Worm (Caenorhabditis elegans) whole organism, L1 larva: Measurements from ENCODE around the gene C25F9.16.
A peak's percentile ranks its signal among the peaks of the same experiment; 100 is the strongest.

ENCODE experiments used
- C34B4.2 ChIP-seq: sonication (generic microtip); optimal IDR thresholded peaks from 2 replicates; lab custom pipeline; 2017; ENCODE audit warnings: mild to moderate bottlenecking, missing genetic modification characterization, missing compliant biosample characterization
- F16B12.6 ChIP-seq: fragments of 150-350 bp; optimal IDR thresholded peaks from 2 replicates; lab custom pipeline; 2014; ENCODE audit warnings: missing biosample characterization, missing genetic modification characterization
- Y116A8C.19 ChIP-seq: sonication (generic microtip); optimal IDR thresholded peaks from 2 replicates; lab custom pipeline; 2016; ENCODE audit warnings: missing compliant biosample characterization, missing genetic modification characterization, borderline replicate concordance
- aha-1 ChIP-seq: fragments of 150-350 bp; optimal IDR thresholded peaks from 2 replicates; lab custom pipeline; 2014; ENCODE audit warnings: missing biosample characterization, missing genetic modification characterization
- aly-2 ChIP-seq: fragments of 150-350 bp; optimal IDR thresholded peaks from 2 replicates; lab custom pipeline; 2014; ENCODE audit warnings: missing biosample characterization, missing genetic modification characterization
- blmp-1 ChIP-seq: fragments of 150-350 bp; optimal IDR thresholded peaks from 2 replicates; lab custom pipeline; 2014; ENCODE audit warnings: missing biosample characterization, missing genetic modification characterization
- ceh-63 ChIP-seq: fragments of 200-800 bp; sonication (Bioruptor generic); optimal IDR thresholded peaks from 2 replicates; lab custom pipeline; 2018; ENCODE audit warnings: mild to moderate bottlenecking, missing genetic modification characterization, missing compliant biosample characterization
- ceh-82 ChIP-seq, 3 experiments: fragments of 150-350 bp in 1 of 3; sonication (generic microtip) in 2 of 3; optimal IDR thresholded peaks; 2 replicates each; lab custom pipeline; 2014 to 2017; ENCODE audit warnings: missing biosample characterization in 3 of 3, missing genetic modification characterization in 3 of 3
- ceh-88 ChIP-seq: fragments of 200-800 bp; sonication (Bioruptor generic); IDR thresholded peaks from 2 replicates; pipeline ENCODE4 v1.3.6; 2022; ENCODE audit warnings: missing genetic modification characterization, missing compliant biosample characterization
- ces-1 ChIP-seq: fragments of 150-350 bp; optimal IDR thresholded peaks from 2 replicates; lab custom pipeline; 2014; ENCODE audit warnings: missing biosample characterization, missing genetic modification reagents, missing genetic modification characterization
- dsc-1 ChIP-seq: sonication (generic microtip); optimal IDR thresholded peaks from 2 replicates; lab custom pipeline; 2016; ENCODE audit warnings: mild to moderate bottlenecking, missing genetic modification characterization, missing compliant biosample characterization
- egl-13 ChIP-seq: sonication (generic microtip); optimal IDR thresholded peaks from 2 replicates; lab custom pipeline; 2016; ENCODE audit warnings: missing genotype, missing genetic modification reagents, missing genetic modification characterization, missing compliant biosample characterization
- egl-27 ChIP-seq, 2 experiments: fragments of 150-350 bp in 1 of 2; sonication (generic microtip); optimal IDR thresholded peaks; 3 replicates each; lab custom pipeline; 2017 to 2018; ENCODE audit warnings: missing biosample characterization in 2 of 2, missing genetic modification characterization in 2 of 2, missing genetic modification reagents in 2 of 2
- elt-2 ChIP-seq: sonication (generic microtip); optimal IDR thresholded peaks from 2 replicates; lab custom pipeline; 2016; ENCODE audit warnings: missing genetic modification characterization, mild to moderate bottlenecking, inconsistent platforms, missing compliant biosample characterization, missing genetic modification reagents
- ets-5 ChIP-seq: fragments of 200-800 bp; sonication (Bioruptor generic); IDR thresholded peaks from 2 replicates; pipeline ENCODE4 v1.3.6; 2022; ENCODE audit warnings: missing genetic modification characterization, missing compliant biosample characterization
- fkh-10 ChIP-seq: sonication (generic microtip); optimal IDR thresholded peaks from 2 replicates; lab custom pipeline; 2017; ENCODE audit warnings: missing biosample characterization, missing genetic modification reagents, missing genetic modification characterization
- fkh-8 ChIP-seq: sonication (generic microtip); optimal IDR thresholded peaks from 2 replicates; lab custom pipeline; 2016; ENCODE audit warnings: mild to moderate bottlenecking, missing genetic modification characterization, missing compliant biosample characterization
- fos-1 ChIP-seq: fragments of 150-350 bp; optimal IDR thresholded peaks from 2 replicates; lab custom pipeline; 2014; ENCODE audit warnings: missing biosample characterization, missing genetic modification characterization
- grh-1 ChIP-seq: fragments of 200-800 bp; sonication (Bioruptor generic); IDR thresholded peaks from 2 replicates; pipeline ENCODE4 v1.3.6; 2022; ENCODE audit warnings: missing genetic modification reagents, missing genetic modification characterization, missing compliant biosample characterization
- hlh-17 ChIP-seq: fragments of 200-800 bp; sonication (Bioruptor generic); optimal IDR thresholded peaks from 2 replicates; lab custom pipeline; 2018; ENCODE audit warnings: missing genetic modification characterization, mild to moderate bottlenecking, missing compliant biosample characterization, moderate library complexity, borderline replicate concordance
- hlh-4 ChIP-seq: sonication (generic microtip); optimal IDR thresholded peaks from 2 replicates; lab custom pipeline; 2016; ENCODE audit warnings: mild to moderate bottlenecking, missing genetic modification characterization, missing compliant biosample characterization
- irx-1 ChIP-seq: sonication (generic microtip); optimal IDR thresholded peaks from 2 replicates; lab custom pipeline; 2016; ENCODE audit warnings: missing genetic modification characterization, missing compliant biosample characterization
- isw-1 ChIP-seq: fragments of 200-800 bp; sonication (Bioruptor generic); IDR thresholded peaks from 2 replicates; pipeline ENCODE4 v1.3.6; 2022; ENCODE audit warnings: missing genetic modification characterization, missing compliant biosample characterization
- lin-13 ChIP-seq: fragments of 150-350 bp; optimal IDR thresholded peaks from 2 replicates; lab custom pipeline; 2014; ENCODE audit warnings: missing biosample characterization, missing genetic modification reagents, missing genetic modification characterization
- lin-15B ChIP-seq: fragments of 150-350 bp; sonication (generic microtip); optimal IDR thresholded peaks from 3 replicates; lab custom pipeline; 2014; ENCODE audit warnings: missing biosample characterization, missing genetic modification characterization
- lin-35 ChIP-seq, 2 experiments: fragments of 150-350 bp; optimal IDR thresholded peaks; 2 replicates each; lab custom pipeline; 2014; ENCODE audit warnings: missing biosample characterization in 2 of 2, missing genetic modification characterization in 2 of 2, missing genetic modification reagents in 2 of 2
- lin-39 ChIP-seq: fragments of 150-350 bp; optimal IDR thresholded peaks from 2 replicates; lab custom pipeline; 2014; ENCODE audit warnings: missing biosample characterization, missing genetic modification reagents, missing genetic modification characterization
- lsy-2 ChIP-seq, 2 experiments: fragments of 150-350 bp; optimal IDR thresholded peaks; 2 replicates each; lab custom pipeline; 2014; ENCODE audit warnings: missing biosample characterization in 2 of 2, missing genetic modification characterization in 2 of 2
- mef-2 ChIP-seq: fragments of 150-350 bp; optimal IDR thresholded peaks from 2 replicates; lab custom pipeline; 2014; ENCODE audit warnings: missing biosample characterization, missing genetic modification characterization
- nhr-11 ChIP-seq: fragments of 150-350 bp; optimal IDR thresholded peaks from 2 replicates; lab custom pipeline; 2014; ENCODE audit warnings: missing biosample characterization, missing genetic modification characterization
- nhr-19 ChIP-seq: fragments of 200-800 bp; sonication (Bioruptor generic); conservative IDR thresholded peaks from 2 replicates; pipeline ENCODE4 v1.3.6; 2022; ENCODE audit warnings: missing genetic modification characterization, missing compliant biosample characterization
- nhr-20 ChIP-seq: sonication (generic microtip); optimal IDR thresholded peaks from 2 replicates; lab custom pipeline; 2016; ENCODE audit warnings: mild to moderate bottlenecking, missing genetic modification characterization, missing compliant biosample characterization
- nhr-28 ChIP-seq: fragments of 150-350 bp; optimal IDR thresholded peaks from 2 replicates; lab custom pipeline; 2014; ENCODE audit warnings: missing biosample characterization, missing genetic modification characterization
- nhr-47 ChIP-seq: sonication (generic microtip); optimal IDR thresholded peaks from 2 replicates; lab custom pipeline; 2016; ENCODE audit warnings: mild to moderate bottlenecking, missing genetic modification characterization, moderate library complexity, missing compliant biosample characterization
- nhr-76 ChIP-seq: sonication (generic microtip); optimal IDR thresholded peaks from 2 replicates; lab custom pipeline; 2017; ENCODE audit warnings: missing biosample characterization, missing genetic modification characterization
- nhr-84 ChIP-seq: sonication (generic microtip); optimal IDR thresholded peaks from 2 replicates; lab custom pipeline; 2017; ENCODE audit warnings: missing biosample characterization, missing genetic modification characterization
- nhr-90 ChIP-seq: sonication (generic microtip); optimal IDR thresholded peaks from 2 replicates; lab custom pipeline; 2016; ENCODE audit warnings: mild to moderate bottlenecking, missing genetic modification characterization, missing compliant biosample characterization; ENCODE audit not compliant: poor library complexity
- pax-3 ChIP-seq: fragments of 200-800 bp; sonication (Bioruptor generic); optimal IDR thresholded peaks from 2 replicates; lab custom pipeline; 2018; ENCODE audit warnings: mild to moderate bottlenecking, missing genetic modification characterization, moderate library complexity, missing compliant biosample characterization
- pqm-1 ChIP-seq: sonication (generic microtip); optimal IDR thresholded peaks from 3 replicates; lab custom pipeline; 2017; ENCODE audit warnings: missing biosample characterization, missing genetic modification characterization
- rnt-1 ChIP-seq: sonication (generic microtip); optimal IDR thresholded peaks from 2 replicates; lab custom pipeline; 2016; ENCODE audit warnings: mild to moderate bottlenecking, missing genetic modification characterization, moderate library complexity, missing compliant biosample characterization
- skn-1 ChIP-seq: fragments of 150-350 bp; optimal IDR thresholded peaks from 2 replicates; lab custom pipeline; 2014; ENCODE audit warnings: missing biosample characterization, missing genetic modification characterization
- snpc-4 ChIP-seq: fragments of 150-350 bp; optimal IDR thresholded peaks from 2 replicates; lab custom pipeline; 2014; ENCODE audit warnings: missing biosample characterization, missing genetic modification characterization
- snu-23 ChIP-seq: sonication (generic microtip); optimal IDR thresholded peaks from 2 replicates; lab custom pipeline; 2016; ENCODE audit warnings: missing genetic modification characterization, missing compliant biosample characterization
- sox-4 ChIP-seq: sonication (generic microtip); optimal IDR thresholded peaks from 2 replicates; lab custom pipeline; 2016; ENCODE audit warnings: missing genetic modification characterization, missing compliant biosample characterization
- sptf-1 ChIP-seq: fragments of 150-350 bp; optimal IDR thresholded peaks from 2 replicates; lab custom pipeline; 2014; ENCODE audit warnings: missing biosample characterization, missing genetic modification characterization
- sup-37 ChIP-seq: fragments of 200-800 bp; sonication (Bioruptor generic); optimal IDR thresholded peaks from 2 replicates; lab custom pipeline; 2018; ENCODE audit warnings: mild to moderate bottlenecking, missing genetic modification characterization, missing compliant biosample characterization
- swsn-7 ChIP-seq: sonication (generic microtip); optimal IDR thresholded peaks from 2 replicates; lab custom pipeline; 2016; ENCODE audit warnings: missing genetic modification characterization, missing compliant biosample characterization
- tbx-2 ChIP-seq: sonication (generic microtip); optimal IDR thresholded peaks from 2 replicates; lab custom pipeline; 2016; ENCODE audit warnings: missing genetic modification characterization, missing compliant biosample characterization
- unc-130 ChIP-seq: fragments of 150-350 bp; optimal IDR thresholded peaks from 2 replicates; lab custom pipeline; 2017; ENCODE audit warnings: missing biosample characterization, missing genetic modification characterization, inconsistent platforms
- unc-30 ChIP-seq: sonication (generic microtip); optimal IDR thresholded peaks from 2 replicates; lab custom pipeline; 2017; ENCODE audit warnings: missing biosample characterization, missing genetic modification characterization
- unc-86 ChIP-seq: sonication (generic microtip); optimal IDR thresholded peaks from 2 replicates; lab custom pipeline; 2016; ENCODE audit warnings: missing genetic modification characterization, missing compliant biosample characterization
- vab-15 ChIP-seq: sonication (generic microtip); optimal IDR thresholded peaks from 2 replicates; lab custom pipeline; 2017; ENCODE audit warnings: missing genotype, mild to moderate bottlenecking, missing genetic modification characterization, missing compliant biosample characterization
- zag-1 ChIP-seq: fragments of 150-350 bp; optimal IDR thresholded peaks from 2 replicates; lab custom pipeline; 2014; ENCODE audit warnings: missing biosample characterization, missing genetic modification characterization
- ztf-11 ChIP-seq, 2 experiments: sonication (generic microtip); optimal IDR thresholded peaks; 2 replicates each; lab custom pipeline; 2016 to 2017; ENCODE audit warnings: missing genetic modification characterization in 2 of 2, missing biosample characterization in 1 of 2, missing compliant biosample characterization in 1 of 2
- ztf-4 ChIP-seq: fragments of 150-350 bp; optimal IDR thresholded peaks from 2 replicates; lab custom pipeline; 2014; ENCODE audit warnings: missing biosample characterization, missing genetic modification characterization

Gene C25F9.16

DNA sequence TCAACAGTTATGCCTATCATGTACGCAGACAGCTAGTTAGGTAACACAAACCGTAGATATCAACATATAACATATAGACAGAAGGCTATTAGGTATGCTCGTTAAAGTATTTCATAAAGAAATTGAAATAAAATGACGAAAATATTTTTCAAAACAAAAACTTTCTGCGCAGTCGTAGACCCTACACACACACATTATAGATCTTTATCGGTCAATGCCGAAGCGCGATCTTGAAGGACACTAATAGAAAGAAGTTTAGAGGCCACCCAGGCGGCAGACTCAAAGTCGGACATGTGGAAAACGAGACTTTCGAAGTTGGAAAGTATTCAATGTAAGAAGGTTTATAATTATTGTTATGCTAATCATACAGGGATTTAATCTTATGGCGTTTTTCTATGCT, 5.3 kb upstream of the C25F9.16 start (continued):
- TF ChIP-seq ces-1 (GFP tag; lab: Kevin White, UChicago), result no peak
- TF ChIP-seq unc-30 (tag; lab: Kevin White, UChicago), result no peak
- no peak for TF ChIP-seq nhr-11
- TF ChIP-seq nhr-19 (GFP tag; lab: Robert Waterston, UW), result no peak
- TF ChIP-seq hlh-4, result no peak
- no peak for TF ChIP-seq dsc-1 (tag; lab: Kevin White, UChicago)
- TF ChIP-seq nhr-84 (tag; lab: Kevin White, UChicago), result no peak
- no peak for TF ChIP-seq skn-1
- TF ChIP-seq nhr-90 (tag; lab: Kevin White, UChicago), result peak; percentile 28
- no peak for TF ChIP-seq rnt-1
- no peak for TF ChIP-seq nhr-76
- TF ChIP-seq unc-130, result no peak
- no peak for TF ChIP-seq F16B12.6 (tag; lab: Kevin White, UChicago)
- no peak for TF ChIP-seq fos-1 (tag; lab: Kevin White, UChicago)
- no peak for TF ChIP-seq lin-13 (GFP tag; lab: Kevin White, UChicago)
- no peak for TF ChIP-seq tbx-2
- no peak for TF ChIP-seq mef-2 (tag; lab: Kevin White, UChicago)
- no peak for TF ChIP-seq C34B4.2 (tag; lab: Kevin White, UChicago)
- no peak for TF ChIP-seq aha-1
- TF ChIP-seq egl-13 (tag; lab: Kevin White, UChicago), result no peak
- TF ChIP-seq nhr-47 (tag; lab: Kevin White, UChicago), result peak; percentile 17
- no peak for TF ChIP-seq Y116A8C.19
- no peak for TF ChIP-seq lin-39 (tag; lab: Kevin White, UChicago)
- no peak for TF ChIP-seq snpc-4 (tag; lab: Kevin White, UChicago)
- TF ChIP-seq swsn-7 (tag; lab: Kevin White, UChicago), result no peak
- TF ChIP-seq ceh-82 (tag; optimal IDR thresholded peaks at IDR 0.05; lab: Kevin White, UChicago), result no peak
- no peak for TF ChIP-seq fkh-10 (GFP tag; lab: Kevin White, UChicago)
- TF ChIP-seq elt-2 (tag; lab: Kevin White, UChicago), result no peak
- no peak for TF ChIP-seq grh-1 (GFP tag; lab: Robert Waterston, UW)
- TF ChIP-seq ztf-11 (tag; optimal IDR thresholded peaks at IDR 0.05; lab: Kevin White, UChicago), result no peak
- peak; percentile 57 for TF ChIP-seq blmp-1
- TF ChIP-seq ets-5 (GFP tag; lab: Robert Waterston, UW), result no peak
- TF ChIP-seq irx-1 (tag; lab: Kevin White, UChicago), result no peak
- no peak for TF ChIP-seq nhr-28 (tag; lab: Kevin White, UChicago)
- TF ChIP-seq ceh-88 (GFP tag; lab: Robert Waterston, UW), result no peak
- no peak for TF ChIP-seq aly-2 (tag; lab: Kevin White, UChicago)
- TF ChIP-seq vab-15 (tag; lab: Kevin White, UChicago), result no peak
- TF ChIP-seq ceh-63, result no peak
- TF ChIP-seq egl-27 (tag; optimal IDR thresholded peaks at IDR 0.05; lab: Kevin White, UChicago), result no peak
- no peak for TF ChIP-seq fkh-8 (tag; lab: Kevin White, UChicago)
- no peak for TF ChIP-seq pqm-1 (tag; lab: Kevin White, UChicago)
- no peak for TF ChIP-seq pax-3 (tag; lab: Kevin White, UChicago)
- peak in 1 of 2 experiments; percentile 18 for TF ChIP-seq lsy-2 (tag; optimal IDR thresholded peaks at IDR 0.05; lab: Kevin White, UChicago)
- TF ChIP-seq sox-4 (tag; lab: Kevin White, UChicago), result no peak
- no peak for TF ChIP-seq sptf-1 (tag; lab: Kevin White, UChicago)
- TF ChIP-seq hlh-17, result no peak
- no peak for TF ChIP-seq zag-1 (tag; lab: Kevin White, UChicago)
- peak; percentile 74 for TF ChIP-seq nhr-20 (tag; lab: Kevin White, UChicago)
- TF ChIP-seq unc-86 (tag; lab: Kevin White, UChicago), result no peak
- TF ChIP-seq ztf-4 (tag; lab: Kevin White, UChicago), result no peak
- peak; percentile 56 for TF ChIP-seq snu-23 (GFP tag; lab: Kevin White, UChicago)
- TF ChIP-seq sup-37, result peak; percentile 17
- TF ChIP-seq lin-35 (GFP tag; optimal IDR thresholded peaks at IDR 0.05; lab: Kevin White, UChicago), result no peak
- TF ChIP-seq lin-15B (tag; lab: Kevin White, UChicago), result no peak
- TF ChIP-seq isw-1 (GFP tag; lab: Robert Waterston, UW), result no peak
